Fruit fly (Drosophila melanogaster): Measurements from ENCODE around the gene HGTX.

DNA sequence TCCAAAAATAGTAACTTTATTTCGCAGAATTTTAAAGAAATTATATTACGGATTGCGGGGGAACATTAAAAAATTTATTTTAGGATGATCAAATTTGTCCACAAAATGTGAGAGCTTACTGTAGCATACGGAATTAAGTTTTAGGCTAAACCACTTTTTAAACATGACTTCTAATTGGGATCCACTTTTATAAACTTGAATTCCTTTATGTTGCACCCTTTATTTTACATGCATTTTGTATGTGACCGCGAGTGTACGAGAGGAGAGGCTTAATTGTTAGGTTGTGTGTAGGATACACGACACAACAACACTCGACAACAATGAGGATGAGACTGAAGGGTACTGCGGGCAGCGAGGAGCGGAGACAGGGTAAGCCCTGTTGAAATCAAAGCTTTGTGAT, 49.6 kb upstream of the HGTX start:
- TF ChIP-seq Mad (GFP tag; optimal IDR thresholded peaks at IDR 0.05): no peak
- TF ChIP-seq vfl (GFP tag; optimal IDR thresholded peaks at IDR 0.05): no peak
